Worm (Caenorhabditis elegans): ENCODE measurements around the gene srh-244.

The srh-244 gene

DNA sequence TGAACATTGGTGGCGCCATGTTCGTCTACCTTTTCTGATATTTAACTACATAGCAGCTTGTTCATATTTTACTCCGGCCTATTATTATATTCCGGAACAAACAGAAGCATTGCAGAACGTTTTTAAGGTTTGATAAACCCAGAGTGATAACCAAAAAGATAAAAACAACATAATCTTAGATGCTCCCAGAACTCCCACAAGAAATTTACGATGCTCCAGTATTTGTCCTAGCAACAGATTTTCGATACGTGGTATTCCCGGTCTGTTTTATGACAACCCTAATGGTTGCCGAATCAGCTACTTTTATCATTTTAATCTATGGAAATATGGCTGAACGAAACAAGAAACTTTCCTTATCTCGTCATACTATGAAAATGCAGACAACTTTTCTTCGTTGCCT is 10.0 kb downstream of the srh-244 start:
- TF ChIP-seq nhr-25 (tag; optimal IDR thresholded peaks at IDR 0.05; ENCODE audit: borderline replicate concordance, insufficient read depth) (no peak), unc-62 (GFP tag; optimal IDR thresholded peaks at IDR 0.05 in 1 of 2) (peak in 1 of 2 experiments; percentile 92), unc-62 (tag; optimal IDR thresholded peaks at IDR 0.05) (no peak)

ce11 chrV:7355464-7355863 is 11.8 kb downstream of the srh-244 start, which contains the start of gene tag-293:
Gene tag-293 (minus strand): TSS chrV:7355564.
- TF ChIP-seq R02D3.7 (tag; optimal IDR thresholded peaks at IDR 0.05) (no peak), ceh-44 (GFP tag; IDR thresholded peaks at IDR 0.05) (no peak), madf-5 (GFP tag; IDR thresholded peaks at IDR 0.05) (no peak), ces-1 (GFP tag; optimal IDR thresholded peaks at IDR 0.05) (no peak), lin-29 (GFP tag; IDR thresholded peaks at IDR 0.05) (no peak)

ce11 chrV:7356684-7357083 is 13.1 kb downstream of the srh-244 start, which contains the start of gene C03G6.21:
Gene C03G6.21 (minus strand): TSS chrV:7356784.
- no peak for TF ChIP-seq daf-12 (tag; optimal IDR thresholded peaks at IDR 0.05)
- TF ChIP-seq ceh-62 (tag; optimal IDR thresholded peaks at IDR 0.05): no peak
- no peak for TF ChIP-seq nhr-10 (tag; optimal IDR thresholded peaks at IDR 0.05)

ce11 chrV:7357132-7357531 is 13.5 kb downstream of the srh-244 start, which contains the start of gene C03G6.6:
Gene C03G6.6 (plus strand): TSS chrV:7357432.
- TF ChIP-seq F10B5.3 (tag; optimal IDR thresholded peaks at IDR 0.05) (no peak), tra-1 (GFP tag; IDR thresholded peaks at IDR 0.05) (no peak), spr-3 (GFP tag; optimal IDR thresholded peaks at IDR 0.05) (no peak), mxl-3 (GFP tag; optimal IDR thresholded peaks at IDR 0.05) (no peak), fkh-10 (GFP tag; optimal IDR thresholded peaks at IDR 0.05) (no peak), zag-1 (tag; optimal IDR thresholded peaks at IDR 0.05) (no peak), unc-130 (GFP tag; optimal IDR thresholded peaks at IDR 0.05) (no peak), dmd-8 (GFP tag; IDR thresholded peaks at IDR 0.05) (no peak), lin-13 (GFP tag; optimal IDR thresholded peaks at IDR 0.05) (no peak), F44E2.7 (GFP tag; IDR thresholded peaks at IDR 0.05) (no peak), F37D6.2 (tag; optimal IDR thresholded peaks at IDR 0.05) (no peak), fos-1 (tag; optimal IDR thresholded peaks at IDR 0.05) (no peak), zip-11 (GFP tag; IDR thresholded peaks at IDR 0.05) (no peak), lin-39 (tag; optimal IDR thresholded peaks at IDR 0.05) (no peak), ama-1 (optimal IDR thresholded peaks at IDR 0.05) (no peak)

ce11 chrV:7361673-7362072 is 18.1 kb downstream of the srh-244 start, which contains the start of gene cyp-35A1:
Gene cyp-35A1 (minus strand): TSS chrV:7361773.
- TF ChIP-seq nhr-48 (tag; optimal IDR thresholded peaks at IDR 0.05) (no peak), snpc-4 (tag; optimal IDR thresholded peaks at IDR 0.05) (no peak), daf-8 (GFP tag; IDR thresholded peaks at IDR 0.05) (no peak), dpl-1 (GFP tag; optimal IDR thresholded peaks at IDR 0.05) (no peak), dmd-9 (GFP tag; IDR thresholded peaks at IDR 0.05) (no peak), mxl-2 (GFP tag; conservative IDR thresholded peaks at IDR 0.05) (no peak), lin-13 (GFP tag; optimal IDR thresholded peaks at IDR 0.05) (no peak), jun-1 (tag; optimal IDR thresholded peaks at IDR 0.05) (no peak), egl-27 (tag; optimal IDR thresholded peaks at IDR 0.05) (no peak), vab-7 (GFP tag; IDR thresholded peaks at IDR 0.05) (no peak), hif-1 (tag; optimal IDR thresholded peaks at IDR 0.05) (no peak), mdl-1 (tag; optimal IDR thresholded peaks at IDR 0.05) (no peak), ztf-7 (tag; optimal IDR thresholded peaks at IDR 0.05) (no peak), mdt-29 (GFP tag; IDR thresholded peaks at IDR 0.05) (no peak), lir-3 (tag; optimal IDR thresholded peaks at IDR 0.05) (no peak)
